Fruit fly (Drosophila melanogaster): ENCODE results near the gene Atg8a.
A peak's percentile ranks its signal among the peaks of the same experiment; 100 is the strongest.

dm6 chrX:10751777-10752176 lies 16.4 kb downstream of the Atg8a start:
- TF ChIP-seq CG2116 (GFP tag; optimal IDR thresholded peaks at IDR 0.05) (peak; percentile 48), jumu (GFP tag; optimal IDR thresholded peaks at IDR 0.05) (no peak), pb (GFP tag; optimal IDR thresholded peaks at IDR 0.05) (no peak), E2f1 (GFP tag; IDR thresholded peaks at IDR 0.05) (no peak), Nf-YB (GFP tag; optimal IDR thresholded peaks at IDR 0.05) (no peak), kni (GFP tag; optimal IDR thresholded peaks at IDR 0.05) (no peak), luna (GFP tag; optimal IDR thresholded peaks at IDR 0.05) (no peak), CG9932 (GFP tag; IDR thresholded peaks at IDR 0.05) (no peak), fd102C (GFP tag; optimal IDR thresholded peaks at IDR 0.05) (no peak), CG12104 (GFP tag; optimal IDR thresholded peaks at IDR 0.05) (no peak)
